Worm (Caenorhabditis elegans) whole organism, L2 larva: Measurements from ENCODE around the gene Y41E3.19.

Experiments used
- ama-1 ChIP-seq: fragments of 150-350 bp; optimal IDR thresholded peaks from 2 replicates; lab custom pipeline; 2018; ENCODE audit warnings: inconsistent platforms
- ceh-82 ChIP-seq: fragments of 150-350 bp; optimal IDR thresholded peaks from 2 replicates; lab custom pipeline; 2014; ENCODE audit warnings: missing biosample characterization, missing genetic modification characterization
- elt-3 ChIP-seq: sonication (generic microtip); optimal IDR thresholded peaks from 2 replicates; lab custom pipeline; 2017; ENCODE audit warnings: missing biosample characterization, missing genetic modification characterization
- lin-13 ChIP-seq: fragments of 150-350 bp; optimal IDR thresholded peaks from 2 replicates; lab custom pipeline; 2014; ENCODE audit warnings: missing biosample characterization, missing genetic modification reagents, missing genetic modification characterization

DNA sequence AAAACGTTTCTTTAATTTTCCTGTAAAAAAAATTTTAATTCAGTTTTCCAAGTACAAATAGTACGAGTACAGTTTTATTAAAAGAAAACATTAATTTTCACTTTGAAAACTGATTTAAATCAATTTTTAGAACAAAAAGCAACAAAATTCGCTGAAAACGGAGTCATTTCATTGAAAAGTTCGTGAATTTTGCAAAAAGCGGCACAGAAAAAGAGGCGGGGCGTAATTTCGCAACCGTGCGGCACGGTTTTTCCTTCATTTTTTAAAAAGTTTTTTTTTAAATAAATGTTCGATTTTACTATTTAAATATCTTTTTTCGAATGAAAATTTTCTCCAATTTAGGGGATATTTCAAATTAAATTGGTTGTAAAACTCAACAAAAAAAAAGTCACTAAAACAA is 44.8 kb upstream of the Y41E3.19 start:
- TF ChIP-seq elt-3 (tag; lab: Kevin White, UChicago) (no peak), ceh-82 (tag; lab: Kevin White, UChicago) (no peak), ama-1 (lab: Kevin White, UChicago) (no peak), lin-13 (no peak)
